Fruit fly (Drosophila melanogaster) whole organism, prepupa: ENCODE results near the gene CG7453.

Experiments
- Blimp-1 ChIP-seq: fragments of 200-800 bp; sonication (Bioruptor generic); optimal IDR thresholded peaks from 3 replicates; lab custom pipeline; 2017; ENCODE audit warnings: missing biosample characterization, missing genetic modification characterization, mild to moderate bottlenecking, moderate library complexity, missing genetic modification reagents
- CG10631 ChIP-seq: fragments of 200-800 bp; sonication (Bioruptor generic); optimal IDR thresholded peaks from 2 replicates; lab custom pipeline; 2016; ENCODE audit warnings: missing biosample characterization, missing genetic modification characterization
- CG10669 ChIP-seq: fragments of 200-800 bp; sonication (Bioruptor generic); optimal IDR thresholded peaks from 3 replicates; lab custom pipeline; 2018; ENCODE audit warnings: missing biosample characterization, mild to moderate bottlenecking, missing genetic modification characterization, moderate library complexity
- CG11294 ChIP-seq: fragments of 200-800 bp; sonication (Bioruptor generic); IDR thresholded peaks from 2 replicates; pipeline ENCODE4 v1.3.6; 2022; ENCODE audit warnings: missing biosample characterization, missing genetic modification characterization
- CG11902 ChIP-seq: fragments of 200-800 bp; sonication (Bioruptor generic); optimal IDR thresholded peaks from 3 replicates; lab custom pipeline; 2016; ENCODE audit warnings: missing biosample characterization, missing genetic modification characterization
- CG16779 ChIP-seq: fragments of 200-800 bp; sonication (Bioruptor generic); optimal IDR thresholded peaks from 3 replicates; lab custom pipeline; 2017; ENCODE audit warnings: missing biosample characterization, mild to moderate bottlenecking, missing genetic modification characterization
- CG3032 ChIP-seq: fragments of 200-800 bp; optimal IDR thresholded peaks from 2 replicates; lab custom pipeline; 2019; ENCODE audit warnings: missing biosample characterization, mild to moderate bottlenecking, missing genetic modification characterization, moderate library complexity
- CG32006 ChIP-seq: fragments of 200-800 bp; sonication (Bioruptor generic); optimal IDR thresholded peaks from 3 replicates; lab custom pipeline; 2017; ENCODE audit warnings: missing biosample characterization, mild to moderate bottlenecking, missing genetic modification characterization
- CG34406 ChIP-seq: fragments of 200-800 bp; sonication (Bioruptor generic); optimal IDR thresholded peaks from 3 replicates; lab custom pipeline; 2016; ENCODE audit warnings: missing biosample characterization, missing genetic modification characterization
- CG3919 ChIP-seq: fragments of 200-800 bp; sonication (Bioruptor generic); optimal IDR thresholded peaks from 3 replicates; lab custom pipeline; 2016; ENCODE audit warnings: missing biosample characterization, missing genetic modification characterization
- CG4318 ChIP-seq: fragments of 200-800 bp; sonication (Bioruptor generic); optimal IDR thresholded peaks from 3 replicates; lab custom pipeline; 2017; ENCODE audit warnings: missing biosample characterization, mild to moderate bottlenecking, missing genetic modification characterization
- CG6163 ChIP-seq: fragments of 200-800 bp; sonication (Bioruptor generic); IDR thresholded peaks from 3 replicates; pipeline ENCODE4 v1.3.6; 2022; ENCODE audit warnings: missing biosample characterization, missing genetic modification characterization
- CG6276 ChIP-seq: fragments of 200-800 bp; sonication (Bioruptor generic); optimal IDR thresholded peaks from 2 replicates; lab custom pipeline; 2017; ENCODE audit warnings: missing biosample characterization, mild to moderate bottlenecking, missing genetic modification characterization
- CG6792 ChIP-seq: fragments of 200-800 bp; sonication (Bioruptor generic); optimal IDR thresholded peaks from 3 replicates; lab custom pipeline; 2016; ENCODE audit warnings: missing biosample characterization, missing genetic modification characterization
- CG6854 ChIP-seq: fragments of 200-800 bp; sonication (Bioruptor generic); optimal IDR thresholded peaks from 2 replicates; lab custom pipeline; 2017; ENCODE audit warnings: missing biosample characterization, mild to moderate bottlenecking, missing genetic modification characterization
- CG8119 ChIP-seq: fragments of 200-800 bp; sonication (Bioruptor generic); IDR thresholded peaks from 3 replicates; pipeline ENCODE4 v1.3.6; 2022; ENCODE audit warnings: missing biosample characterization, missing genetic modification characterization
- CG9139 ChIP-seq: fragments of 200-800 bp; sonication (Bioruptor generic); optimal IDR thresholded peaks from 3 replicates; lab custom pipeline; 2017; ENCODE audit warnings: missing biosample characterization, mild to moderate bottlenecking, missing genetic modification characterization
- Eip75B ChIP-seq: fragments of 200-800 bp; sonication (Bioruptor generic); optimal IDR thresholded peaks from 3 replicates; lab custom pipeline; 2016; ENCODE audit warnings: missing biosample characterization, missing genetic modification characterization
- Eip78C ChIP-seq: fragments of 200-800 bp; sonication (Bioruptor generic); peaks from one replicate; lab custom pipeline; 2016; ENCODE audit warnings: missing biosample characterization, missing genetic modification characterization
- Ets21C ChIP-seq: fragments of 200-800 bp; sonication (Bioruptor generic); optimal IDR thresholded peaks from 3 replicates; lab custom pipeline; 2016; ENCODE audit warnings: missing biosample characterization, missing genetic modification characterization
- Ets96B ChIP-seq: fragments of 200-800 bp; optimal IDR thresholded peaks from 2 replicates; lab custom pipeline; 2019; ENCODE audit warnings: missing biosample characterization, mild to moderate bottlenecking, missing genetic modification characterization, moderate library complexity
- Gug ChIP-seq: fragments of 200-800 bp; sonication (Bioruptor generic); IDR thresholded peaks from 2 replicates; pipeline ENCODE4 v1.3.6; 2022; ENCODE audit warnings: missing biosample characterization, missing genetic modification characterization
- Hr39 ChIP-seq: fragments of 200-800 bp; sonication (Bioruptor generic); optimal IDR thresholded peaks from 2 replicates; lab custom pipeline; 2016; ENCODE audit warnings: missing biosample characterization, missing genetic modification characterization
- Hr4 ChIP-seq: fragments of 200-800 bp; sonication (Bioruptor generic); optimal IDR thresholded peaks from 3 replicates; lab custom pipeline; 2016; ENCODE audit warnings: missing biosample characterization, missing genetic modification characterization
- Lpt ChIP-seq: fragments of 200-800 bp; sonication (Bioruptor generic); optimal IDR thresholded peaks from 3 replicates; lab custom pipeline; 2016; ENCODE audit warnings: missing biosample characterization, missing genetic modification characterization
- Met ChIP-seq: fragments of 200-800 bp; sonication (Bioruptor generic); optimal IDR thresholded peaks from 3 replicates; lab custom pipeline; 2016; ENCODE audit warnings: missing biosample characterization, missing genetic modification characterization
- Smox ChIP-seq: fragments of 200-800 bp; sonication (Bioruptor generic); optimal IDR thresholded peaks from 3 replicates; lab custom pipeline; 2016; ENCODE audit warnings: missing biosample characterization, missing genetic modification characterization
- Sox14 ChIP-seq: fragments of 200-800 bp; sonication (Bioruptor generic); optimal IDR thresholded peaks from 3 replicates; lab custom pipeline; 2016; ENCODE audit warnings: missing biosample characterization, missing genetic modification characterization
- Sox15 ChIP-seq: fragments of 200-800 bp; sonication (Bioruptor generic); optimal IDR thresholded peaks from 3 replicates; lab custom pipeline; 2016; ENCODE audit warnings: missing biosample characterization, missing genetic modification characterization
- achi ChIP-seq: fragments of 200-800 bp; sonication (Bioruptor generic); optimal IDR thresholded peaks from 3 replicates; lab custom pipeline; 2016; ENCODE audit warnings: missing biosample characterization, missing genetic modification characterization
- acj6 ChIP-seq: fragments of 200-800 bp; sonication (Bioruptor generic); optimal IDR thresholded peaks from 3 replicates; lab custom pipeline; 2016; ENCODE audit warnings: missing biosample characterization, missing genetic modification characterization
- cyc ChIP-seq: fragments of 200-800 bp; sonication (Bioruptor generic); optimal IDR thresholded peaks from 3 replicates; lab custom pipeline; 2016; ENCODE audit warnings: missing biosample characterization, missing genetic modification characterization
- dac ChIP-seq: fragments of 200-800 bp; sonication (Bioruptor generic); optimal IDR thresholded peaks from 2 replicates; lab custom pipeline; 2017; ENCODE audit warnings: missing biosample characterization, mild to moderate bottlenecking, missing genetic modification characterization
- dsx ChIP-seq: fragments of 200-800 bp; optimal IDR thresholded peaks from 3 replicates; lab custom pipeline; 2019; ENCODE audit warnings: missing biosample characterization, mild to moderate bottlenecking, missing genetic modification characterization, moderate library complexity; ENCODE audit not compliant: poor library complexity, severe bottlenecking
- esn ChIP-seq: fragments of 200-800 bp; sonication (Bioruptor generic); optimal IDR thresholded peaks from 2 replicates; lab custom pipeline; 2016; ENCODE audit warnings: missing biosample characterization, mild to moderate bottlenecking, missing genetic modification characterization, moderate library complexity
- fd59A ChIP-seq: fragments of 200-800 bp; sonication (Bioruptor generic); optimal IDR thresholded peaks from 2 replicates; lab custom pipeline; 2017; ENCODE audit warnings: missing biosample characterization, mild to moderate bottlenecking, missing genetic modification characterization, missing genetic modification reagents
- fd85E ChIP-seq: fragments of 200-800 bp; sonication (Bioruptor generic); optimal IDR thresholded peaks from 3 replicates; lab custom pipeline; 2016; ENCODE audit warnings: missing biosample characterization, missing genetic modification characterization
- fkh ChIP-seq: fragments of 200-800 bp; sonication (Bioruptor generic); optimal IDR thresholded peaks from 3 replicates; lab custom pipeline; 2017; ENCODE audit warnings: missing biosample characterization, mild to moderate bottlenecking, missing genetic modification characterization, moderate library complexity
- lz ChIP-seq: fragments of 200-800 bp; sonication (Bioruptor generic); optimal IDR thresholded peaks from 3 replicates; lab custom pipeline; 2016; ENCODE audit warnings: missing biosample characterization, missing genetic modification characterization
- net ChIP-seq: fragments of 200-800 bp; sonication (Bioruptor generic); optimal IDR thresholded peaks from 3 replicates; lab custom pipeline; 2016; ENCODE audit warnings: missing biosample characterization, missing genetic modification characterization
- pdm3 ChIP-seq: fragments of 200-800 bp; sonication (Bioruptor generic); optimal IDR thresholded peaks from 3 replicates; lab custom pipeline; 2016; ENCODE audit warnings: missing biosample characterization, missing genetic modification characterization
- salr ChIP-seq, 2 experiments: fragments of 200-800 bp; sonication (Bioruptor generic); optimal IDR thresholded peaks; 3 replicates each; lab custom pipeline; 2016 to 2018; ENCODE audit warnings: missing biosample characterization in 2 of 2, missing genetic modification characterization in 2 of 2, mild to moderate bottlenecking in 1 of 2
- ss ChIP-seq, 2 experiments: fragments of 200-800 bp; sonication (Bioruptor generic); optimal IDR thresholded peaks; 2 replicates in 1 of 2; 3 replicates in 1 of 2; lab custom pipeline; 2017 to 2018; ENCODE audit warnings: mild to moderate bottlenecking in 2 of 2, missing biosample characterization in 2 of 2, missing genetic modification characterization in 2 of 2, moderate library complexity in 1 of 2
- svp ChIP-seq: fragments of 200-800 bp; sonication (Bioruptor generic); peaks from one replicate; lab custom pipeline; 2016; ENCODE audit warnings: missing biosample characterization, missing genetic modification characterization
- topi ChIP-seq: fragments of 200-800 bp; sonication (Bioruptor generic); optimal IDR thresholded peaks from 3 replicates; lab custom pipeline; 2016; ENCODE audit warnings: missing biosample characterization, missing genetic modification characterization
- vri ChIP-seq: fragments of 200-800 bp; sonication (Bioruptor generic); optimal IDR thresholded peaks from 3 replicates; lab custom pipeline; 2016; ENCODE audit warnings: missing biosample characterization, mild to moderate bottlenecking, missing genetic modification characterization

CG7453 gene

DNA sequence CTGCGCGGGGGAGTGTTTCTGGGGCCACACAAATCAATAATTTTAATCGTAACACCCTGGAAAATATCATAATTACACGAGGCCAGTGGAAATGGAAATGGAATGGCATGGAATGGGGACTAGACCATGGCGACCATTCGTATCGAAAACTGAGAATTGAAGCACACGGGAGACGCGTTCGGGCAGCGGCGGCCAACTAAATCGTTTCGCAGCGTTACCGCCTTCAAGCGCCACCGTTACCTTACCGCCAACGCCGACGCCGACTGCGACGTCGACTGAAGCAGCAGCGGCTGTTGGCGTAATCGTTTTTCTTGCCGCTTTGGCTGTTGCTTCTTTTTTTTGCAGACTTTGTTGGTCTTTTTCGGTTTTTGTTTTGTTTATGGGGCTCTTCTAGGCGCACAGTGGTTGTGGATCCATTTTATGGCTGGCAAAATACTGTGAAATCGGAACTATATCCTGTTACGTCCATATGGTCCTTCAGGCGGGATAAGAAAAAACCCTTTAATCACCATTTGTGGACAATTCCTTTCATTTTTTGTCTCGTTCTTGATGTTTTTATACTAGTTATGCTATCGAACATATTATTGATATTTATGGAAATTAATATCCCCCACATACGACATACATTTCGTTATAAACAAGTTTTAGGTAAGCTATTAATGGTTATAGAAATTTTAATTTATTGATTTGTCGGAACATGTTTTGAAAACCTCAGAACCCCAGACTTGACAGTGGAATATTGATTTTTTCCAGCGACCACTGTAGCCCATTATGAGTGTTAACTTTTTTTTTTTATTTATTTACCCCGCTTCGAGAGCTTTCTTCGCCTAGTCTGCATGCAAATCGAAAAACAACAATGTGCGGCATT lies 14.6 kb upstream of the CG7453 start (continued):
- TF ChIP-seq CG16779 (tag; lab: Kevin White, UChicago) (no peak), CG8119 (peak; percentile 35; the same call in 1 of the 3 replicates), pdm3 (peak; percentile 5), Smox (peak; percentile 17), Hr4 (GFP tag; lab: Kevin White, UChicago) (no peak), Eip75B (GFP tag; lab: Kevin White, UChicago) (no peak), salr (GFP tag; optimal IDR thresholded peaks at IDR 0.05; lab: Kevin White, UChicago) (peak in 1 of 2 experiments; percentile 18), fd59A (GFP tag; lab: Kevin White, UChicago) (no peak), CG11902 (GFP tag; lab: Kevin White, UChicago) (no peak), CG3032 (tag; lab: Kevin White, UChicago) (peak; percentile 37), CG6163 (peak; percentile 78; the same call in 2 of the 3 replicates), Ets96B (tag; lab: Kevin White, UChicago) (peak; percentile 23), CG4318 (GFP tag; lab: Kevin White, UChicago) (peak; percentile 21), Blimp-1 (GFP tag; lab: Kevin White, UChicago) (no peak)

DNA sequence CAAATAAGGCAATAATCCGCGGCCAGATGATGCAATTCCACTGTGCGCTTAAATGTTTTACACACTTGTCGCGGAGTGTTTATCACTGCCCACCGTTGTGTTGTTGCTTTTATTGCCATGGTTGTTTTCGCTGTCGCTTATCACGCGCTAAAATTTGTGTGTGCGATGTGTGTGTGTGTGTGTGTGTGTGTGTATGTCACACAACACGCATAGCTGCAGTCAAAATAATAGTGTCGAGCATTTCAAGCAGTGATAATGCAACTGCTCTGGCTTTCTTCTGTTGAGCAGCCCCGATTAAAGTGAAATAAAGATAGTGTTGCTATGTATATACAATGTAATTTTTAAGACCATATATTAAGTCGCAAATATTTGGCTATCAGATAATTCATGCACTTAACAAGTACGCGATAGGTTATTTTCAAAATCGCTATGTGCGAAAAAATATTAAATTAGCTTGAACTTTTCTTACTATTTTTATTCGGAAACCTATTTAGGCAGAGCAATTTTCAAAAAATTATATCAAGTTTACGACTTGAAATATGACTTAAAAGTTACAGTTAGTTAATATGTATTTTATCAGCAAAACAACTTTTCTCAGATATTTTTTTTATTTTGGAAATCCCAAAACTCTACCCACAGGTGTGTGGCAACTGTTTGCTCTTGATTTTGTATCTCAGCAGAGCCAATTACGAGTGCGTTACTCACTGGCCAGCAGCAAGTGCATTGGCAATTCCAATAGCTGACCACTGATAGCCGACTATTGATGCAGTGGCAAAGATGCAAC lies 13.6 kb upstream of the CG7453 start:
- TF ChIP-seq Ets96B (tag; lab: Kevin White, UChicago) (peak; percentile 18), vri (GFP tag; lab: Kevin White, UChicago) (peak; percentile 51), topi (GFP tag; lab: Kevin White, UChicago) (peak; percentile 48), lz (peak; percentile 63), CG3032 (tag; lab: Kevin White, UChicago) (peak; percentile 26), CG9139 (GFP tag; lab: Kevin White, UChicago) (no peak), Met (GFP tag; lab: Kevin White, UChicago) (peak; percentile 59), Ets21C (GFP tag; lab: Kevin White, UChicago) (peak; percentile 42), CG6163 (no peak), cyc (GFP tag; lab: Kevin White, UChicago) (peak; percentile 56), CG6792 (GFP tag; lab: Kevin White, UChicago) (peak; percentile 42), dsx (GFP tag; lab: Kevin White, UChicago) (peak; percentile 22), Sox15 (peak; percentile 44), CG34406 (GFP tag; lab: Kevin White, UChicago) (peak; percentile 35), CG11294 (GFP tag; lab: Robert Waterston, UW) (no peak), Lpt (no peak), CG6276 (peak; percentile 38), CG10669 (peak; percentile 31), Gug (no peak), svp (GFP tag; lab: Kevin White, UChicago) (peak; percentile 82), CG10631 (GFP tag; lab: Kevin White, UChicago) (peak; percentile 28), fd59A (GFP tag; lab: Kevin White, UChicago) (peak; percentile 39), net (GFP tag; lab: Kevin White, UChicago) (peak; percentile 19), Sox14 (GFP tag; lab: Kevin White, UChicago) (no peak), fd85E (GFP tag; lab: Kevin White, UChicago) (no peak), CG8119 (no peak), CG6854 (GFP tag; lab: Kevin White, UChicago) (no peak), Eip78C (peak; percentile 89), CG3919 (GFP tag; lab: Kevin White, UChicago) (peak; percentile 11), Hr39 (peak; percentile 63), ss (GFP tag; optimal IDR thresholded peaks at IDR 0.05; lab: Kevin White, UChicago) (no peak), dac (no peak), acj6 (peak; percentile 44), Smox (peak; percentile 45), pdm3 (peak; percentile 45), CG32006 (GFP tag; lab: Kevin White, UChicago) (peak; percentile 73), fkh (GFP tag; lab: Kevin White, UChicago) (no peak), esn (GFP tag; lab: Kevin White, UChicago) (peak; percentile 62), achi (peak; percentile 39)
